Fruit fly (Drosophila melanogaster): ENCODE data around the gene CG11891.

The CG11891 gene

DNA sequence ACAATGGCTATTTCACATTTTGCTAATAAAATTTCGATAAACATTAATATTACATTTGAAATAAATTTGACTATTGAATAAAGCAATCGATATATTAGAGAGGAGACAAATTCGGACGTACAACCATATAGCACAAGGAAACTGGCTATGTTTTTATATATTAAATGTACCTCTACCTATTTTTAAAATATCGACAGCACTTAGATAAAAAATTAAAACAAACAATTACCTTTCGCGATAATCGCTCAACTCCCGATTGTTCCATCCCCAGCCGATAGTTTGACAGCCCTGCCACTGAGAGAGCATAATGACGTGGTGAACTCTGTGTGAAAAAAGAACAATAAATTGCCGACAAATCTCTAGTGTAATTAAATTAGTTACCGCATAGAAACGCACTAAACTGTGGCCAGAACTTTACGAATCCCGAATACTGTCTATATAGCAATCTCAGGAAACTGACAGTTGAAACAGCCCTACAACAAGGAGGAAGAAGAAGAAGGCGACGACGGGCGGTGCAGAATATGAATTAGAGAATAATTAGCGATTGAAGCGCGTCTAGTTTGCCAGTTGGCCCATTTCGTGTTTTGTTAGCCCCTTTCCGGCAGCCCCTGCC, 11.3 kb upstream of the CG11891 start, which contains the start of gene CG11857 (continued):
- peak; percentile 92 for TF ChIP-seq CG34406 (GFP tag; optimal IDR thresholded peaks at IDR 0.05)
- TF ChIP-seq CG11294 (GFP tag; IDR thresholded peaks at IDR 0.05) = peak; percentile 97
- TF ChIP-seq Lpt (GFP tag; optimal IDR thresholded peaks at IDR 0.05) = peak; percentile 89
- TF ChIP-seq CG7368 (GFP tag; optimal IDR thresholded peaks at IDR 0.05) = peak; percentile 93
- TF ChIP-seq ss (GFP tag; optimal IDR thresholded peaks at IDR 0.05) = peak in 1 of 2 experiments; percentile 91
- peak; percentile 94 for TF ChIP-seq CG6792 (GFP tag; optimal IDR thresholded peaks at IDR 0.05)
- peak; percentile 86 for TF ChIP-seq Blimp-1 (GFP tag; optimal IDR thresholded peaks at IDR 0.05)
- TF ChIP-seq Gug (GFP tag; IDR thresholded peaks at IDR 0.05) = peak; percentile 98
- peak; percentile 89 for TF ChIP-seq Eip93F (GFP tag; optimal IDR thresholded peaks at IDR 0.05)
- TF ChIP-seq esn (GFP tag; optimal IDR thresholded peaks at IDR 0.05) = peak; percentile 98
- TF ChIP-seq dac (GFP tag; optimal IDR thresholded peaks at IDR 0.05) = peak; percentile 94
- no peak for TF ChIP-seq spab (GFP tag; optimal IDR thresholded peaks at IDR 0.05)
- no peak for TF ChIP-seq CG6808 (GFP tag; optimal IDR thresholded peaks at IDR 0.05)
- TF ChIP-seq CG8632 (GFP tag; optimal IDR thresholded peaks at IDR 0.05) = peak; percentile 92
- TF ChIP-seq eg (GFP tag; IDR thresholded peaks at IDR 0.05) = peak; percentile 98
- peak; percentile 98 for TF ChIP-seq CG31627 (GFP tag; optimal IDR thresholded peaks at IDR 0.05)
- peak; percentile 90 for TF ChIP-seq CG8119 (GFP tag; IDR thresholded peaks at IDR 0.05)
- TF ChIP-seq dsx (GFP tag; optimal IDR thresholded peaks at IDR 0.05; ENCODE audit: poor library complexity, severe bottlenecking) = peak; percentile 91
- peak; percentile 97 for TF ChIP-seq Ets21C (GFP tag; optimal IDR thresholded peaks at IDR 0.05)
- peak; percentile 96 for TF ChIP-seq CG11902 (GFP tag; optimal IDR thresholded peaks at IDR 0.05)
- TF ChIP-seq CG32006 (GFP tag; optimal IDR thresholded peaks at IDR 0.05) = peak; percentile 96

- TF ChIP-seq CG1621 (tag; optimal IDR thresholded peaks at IDR 0.05) (no peak), CG11762 (GFP tag; optimal IDR thresholded peaks at IDR 0.05; ENCODE audit: insufficient read depth) (no peak), CG3032 (tag; optimal IDR thresholded peaks at IDR 0.05) (no peak), Sox14 (GFP tag; optimal IDR thresholded peaks at IDR 0.05) (no peak), ss (GFP tag; optimal IDR thresholded peaks at IDR 0.05) (no peak), pdm3 (GFP tag; optimal IDR thresholded peaks at IDR 0.05) (no peak), acj6 (GFP tag; optimal IDR thresholded peaks at IDR 0.05) (no peak), CG32006 (GFP tag; optimal IDR thresholded peaks at IDR 0.05) (no peak), achi (GFP tag; optimal IDR thresholded peaks at IDR 0.05) (no peak), fkh (GFP tag; optimal IDR thresholded peaks at IDR 0.05) (no peak), Eip78C (GFP tag) (no peak), Eip93F (GFP tag; optimal IDR thresholded peaks at IDR 0.05) (no peak)
These were observed 9.3 kb upstream of the CG11891 start for dm6 chr3R:25260670-25261069.

DNA sequence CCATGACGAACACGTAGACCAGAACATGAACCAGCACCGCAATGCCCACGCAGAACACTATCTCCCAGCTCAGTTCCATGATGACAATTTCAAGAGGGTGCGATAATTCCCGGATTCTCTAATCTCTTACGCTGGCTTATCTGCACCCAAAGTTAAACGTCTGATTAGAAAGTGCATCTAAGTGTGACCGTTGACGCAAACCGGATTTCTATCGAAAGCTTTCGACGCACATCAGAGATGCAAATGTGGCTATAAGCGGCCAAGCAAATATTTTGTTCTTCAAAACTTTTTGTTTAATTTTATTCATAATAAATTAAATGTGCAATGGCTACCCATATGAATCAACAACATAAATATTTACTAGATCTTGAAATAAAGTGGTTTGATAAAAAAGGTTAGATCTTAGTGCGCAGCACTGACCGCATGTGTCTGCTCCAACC, 7.7 kb upstream of the CG11891 start, which contains the start of the genes Kdsr and CG11858:
Kdsr (minus strand) TSS at position 177 of the 440 bp plus-strand sequence.
CG11858 (plus strand) TSS at position 420 of the 440 bp plus-strand sequence.
- TF ChIP-seq Hr38 (GFP tag; optimal IDR thresholded peaks at IDR 0.05) (no peak), fd59A (GFP tag; optimal IDR thresholded peaks at IDR 0.05) (no peak), spab (GFP tag; optimal IDR thresholded peaks at IDR 0.05) (no peak), ss (GFP tag; optimal IDR thresholded peaks at IDR 0.05) (no peak), topi (GFP tag; optimal IDR thresholded peaks at IDR 0.05) (no peak), Eip78C (GFP tag) (no peak), svp (GFP tag) (peak; percentile 95), CG32006 (GFP tag; optimal IDR thresholded peaks at IDR 0.05) (no peak), eg (GFP tag; IDR thresholded peaks at IDR 0.05) (peak; percentile 72; the same call in 2 of the 3 replicates), Blimp-1 (GFP tag; optimal IDR thresholded peaks at IDR 0.05) (no peak), CG6792 (GFP tag; optimal IDR thresholded peaks at IDR 0.05) (no peak), dac (GFP tag; optimal IDR thresholded peaks at IDR 0.05) (no peak), CG10669 (GFP tag; optimal IDR thresholded peaks at IDR 0.05) (no peak), dsx (GFP tag; optimal IDR thresholded peaks at IDR 0.05; ENCODE audit: poor library complexity, severe bottlenecking) (peak; percentile 37), Eip75B (GFP tag; optimal IDR thresholded peaks at IDR 0.05) (no peak), CG6808 (GFP tag; optimal IDR thresholded peaks at IDR 0.05) (no peak), CG8319 (GFP tag; optimal IDR thresholded peaks at IDR 0.05) (no peak), acj6 (GFP tag; optimal IDR thresholded peaks at IDR 0.05) (no peak), Smox (GFP tag; optimal IDR thresholded peaks at IDR 0.05) (no peak), Sox102F (GFP tag; optimal IDR thresholded peaks at IDR 0.05) (no peak), CG8632 (GFP tag; optimal IDR thresholded peaks at IDR 0.05) (no peak), Lpt (GFP tag; optimal IDR thresholded peaks at IDR 0.05) (peak; percentile 6), CG3032 (tag; optimal IDR thresholded peaks at IDR 0.05) (peak; percentile 58), achi (GFP tag; optimal IDR thresholded peaks at IDR 0.05) (peak; percentile 36), salr (GFP tag; optimal IDR thresholded peaks at IDR 0.05) (no peak), CG15336 (GFP tag; IDR thresholded peaks at IDR 0.05) (0 out of 2 replicates have a peak, but pooled peaks have one; percentile 43), Sox15 (GFP tag; optimal IDR thresholded peaks at IDR 0.05) (peak; percentile 13), CG31627 (GFP tag; optimal IDR thresholded peaks at IDR 0.05) (peak; percentile 73), CG8119 (GFP tag; IDR thresholded peaks at IDR 0.05) (peak; percentile 44; the same call in 2 of the 3 replicates), Eip93F (GFP tag; optimal IDR thresholded peaks at IDR 0.05) (peak; percentile 60), esn (GFP tag; optimal IDR thresholded peaks at IDR 0.05) (peak; percentile 78), fd85E (GFP tag; optimal IDR thresholded peaks at IDR 0.05) (no peak), net (GFP tag; optimal IDR thresholded peaks at IDR 0.05) (no peak)
